Worm (Caenorhabditis elegans) whole organism, mixed stage, embryonic: ENCODE results near the gene ZK666.1.

Experiments
- nhr-76 ChIP-seq: sonication (generic microtip); optimal IDR thresholded peaks from 2 replicates; lab custom pipeline; 2017; ENCODE audit warnings: missing biosample characterization, missing genetic modification characterization
- snpc-4 ChIP-seq: fragments of 150-350 bp; optimal IDR thresholded peaks from 2 replicates; lab custom pipeline; 2014; ENCODE audit warnings: missing biosample characterization, missing genetic modification characterization

ce11 chrII:10439976-10440375, 31.2 kb downstream of the ZK666.1 start, which contains the start of gene E04D5.4:
- no peak for TF ChIP-seq snpc-4
- TF ChIP-seq nhr-76 (tag; lab: Kevin White, UChicago): no peak
